Fruit fly (Drosophila melanogaster) whole organism, embryonic: Measurements from ENCODE around the gene spg.

Source experiments
- Abd-B ChIP-seq: fragments of 200-800 bp; sonication (Bioruptor generic); optimal IDR thresholded peaks from 2 replicates; lab custom pipeline; 2018; ENCODE audit warnings: missing biosample characterization, mild to moderate bottlenecking, missing genetic modification characterization, moderate library complexity
- BtbVII ChIP-seq: fragments of 200-800 bp; sonication (Bioruptor generic); optimal IDR thresholded peaks from 3 replicates; lab custom pipeline; 2017; ENCODE audit warnings: missing biosample characterization, mild to moderate bottlenecking, missing genetic modification characterization
- CG10321 ChIP-seq: fragments of 200-800 bp; sonication (Bioruptor generic); IDR thresholded peaks from 2 replicates; pipeline ENCODE4 v1.3.6; 2022; ENCODE audit warnings: missing biosample characterization, missing genetic modification characterization
- CG12219 ChIP-seq: fragments of 200-800 bp; sonication (Bioruptor generic); optimal IDR thresholded peaks from 3 replicates; lab custom pipeline; 2018; ENCODE audit warnings: missing biosample characterization, mild to moderate bottlenecking, missing genetic modification characterization
- CG13624 ChIP-seq: fragments of 200-800 bp; sonication (Bioruptor generic); optimal IDR thresholded peaks from 2 replicates; lab custom pipeline; 2016; ENCODE audit warnings: missing biosample characterization, missing genetic modification characterization
- CG13775 ChIP-seq: fragments of 200-800 bp; sonication (Bioruptor generic); optimal IDR thresholded peaks from 3 replicates; lab custom pipeline; 2017; ENCODE audit warnings: missing biosample characterization, mild to moderate bottlenecking, missing genetic modification characterization
- CG15601 ChIP-seq: fragments of 200-800 bp; sonication (Bioruptor generic); optimal IDR thresholded peaks from 3 replicates; lab custom pipeline; 2019; ENCODE audit warnings: missing biosample characterization, mild to moderate bottlenecking, missing genetic modification characterization, moderate library complexity
- CG18764 ChIP-seq: fragments of 200-800 bp; sonication (Bioruptor generic); optimal IDR thresholded peaks from 3 replicates; lab custom pipeline; 2016; ENCODE audit warnings: missing biosample characterization, missing genetic modification characterization
- CG2116 ChIP-seq: fragments of 200-800 bp; sonication (Bioruptor generic); optimal IDR thresholded peaks from 3 replicates; lab custom pipeline; 2018; ENCODE audit warnings: missing biosample characterization, mild to moderate bottlenecking, missing genetic modification characterization
- CG2199 ChIP-seq: fragments of 200-800 bp; sonication (Bioruptor generic); IDR thresholded peaks from 3 replicates; pipeline ENCODE4 v1.3.6; 2022; ENCODE audit warnings: missing biosample characterization, missing genetic modification characterization
- CG2889 ChIP-seq: fragments of 200-800 bp; sonication (Bioruptor generic); IDR thresholded peaks from 3 replicates; pipeline ENCODE4 v1.3.6; 2022; ENCODE audit warnings: missing biosample characterization, missing genetic modification characterization
- CG30431 ChIP-seq: fragments of 200-800 bp; sonication (Bioruptor generic); optimal IDR thresholded peaks from 2 replicates; lab custom pipeline; 2017; ENCODE audit warnings: missing biosample characterization, missing genetic modification characterization
- CG3065 ChIP-seq: fragments of 200-800 bp; sonication (Bioruptor generic); optimal IDR thresholded peaks from 2 replicates; lab custom pipeline; 2016; ENCODE audit warnings: missing biosample characterization, missing genetic modification characterization
- CG31224 ChIP-seq: fragments of 200-800 bp; sonication (Bioruptor generic); IDR thresholded peaks from 2 replicates; pipeline ENCODE4 v1.3.6; 2022; ENCODE audit warnings: missing biosample characterization, missing genetic modification characterization
- CG32532 ChIP-seq: fragments of 200-800 bp; sonication (Bioruptor generic); IDR thresholded peaks from 2 replicates; pipeline ENCODE4 v1.3.6; 2022; ENCODE audit warnings: missing biosample characterization, missing genetic modification characterization
- CG3847 ChIP-seq: fragments of 200-800 bp; sonication (Bioruptor generic); IDR thresholded peaks from 2 replicates; pipeline ENCODE4 v1.3.6; 2022; ENCODE audit warnings: missing biosample characterization, missing genetic modification characterization
- CG6689 ChIP-seq: fragments of 200-800 bp; sonication (Bioruptor generic); IDR thresholded peaks from 2 replicates; pipeline ENCODE4 v1.3.6; 2022; ENCODE audit warnings: missing biosample characterization, missing genetic modification characterization
- CG8281 ChIP-seq: fragments of 200-800 bp; sonication (Bioruptor generic); optimal IDR thresholded peaks from 2 replicates; lab custom pipeline; 2018; ENCODE audit warnings: missing biosample characterization, mild to moderate bottlenecking, missing genetic modification characterization, moderate library complexity
- CG8765 ChIP-seq: fragments of 200-800 bp; sonication (Bioruptor generic); IDR thresholded peaks from 2 replicates; pipeline ENCODE4 v1.3.6; 2022; ENCODE audit warnings: missing biosample characterization, missing genetic modification characterization
- CG8924 ChIP-seq: fragments of 200-800 bp; optimal IDR thresholded peaks from 3 replicates; lab custom pipeline; 2019; ENCODE audit warnings: missing biosample characterization, mild to moderate bottlenecking, missing genetic modification characterization, moderate library complexity
- CG9437 ChIP-seq: fragments of 200-800 bp; sonication (Bioruptor generic); optimal IDR thresholded peaks from 2 replicates; lab custom pipeline; 2018; ENCODE audit warnings: missing biosample characterization, mild to moderate bottlenecking, missing genetic modification characterization
- Deaf1 ChIP-seq: fragments of 200-800 bp; optimal IDR thresholded peaks from 3 replicates; lab custom pipeline; 2019; ENCODE audit warnings: missing biosample characterization, mild to moderate bottlenecking, missing genetic modification characterization, moderate library complexity
- Dek ChIP-seq: fragments of 200-800 bp; sonication (Bioruptor generic); optimal IDR thresholded peaks from 3 replicates; lab custom pipeline; 2019; ENCODE audit warnings: missing biosample characterization, mild to moderate bottlenecking, missing genetic modification characterization, moderate library complexity
- Fer2 ChIP-seq: fragments of 200-800 bp; sonication (Bioruptor generic); optimal IDR thresholded peaks from 2 replicates; lab custom pipeline; 2018; ENCODE audit warnings: missing biosample characterization, mild to moderate bottlenecking, missing genetic modification characterization, moderate library complexity
- Gsc ChIP-seq: fragments of 200-800 bp; sonication (Bioruptor generic); IDR thresholded peaks from 2 replicates; pipeline ENCODE4 v1.3.6; 2022; ENCODE audit warnings: missing biosample characterization, missing genetic modification characterization
- H2.0 ChIP-seq: fragments of 200-800 bp; sonication (Bioruptor generic); IDR thresholded peaks from 2 replicates; pipeline ENCODE4 v1.3.6; 2022; ENCODE audit warnings: missing biosample characterization, missing genetic modification characterization
- Hand ChIP-seq: fragments of 200-800 bp; sonication (Bioruptor generic); optimal IDR thresholded peaks from 2 replicates; lab custom pipeline; 2017; ENCODE audit warnings: mild to moderate bottlenecking, missing biosample characterization, missing genetic modification reagents, missing genetic modification characterization
- Hr39 ChIP-seq: fragments of >200 bp; optimal IDR thresholded peaks from 2 replicates; lab custom pipeline; 2017
- Opbp ChIP-seq: fragments of 200-800 bp; sonication (Bioruptor generic); IDR thresholded peaks from 3 replicates; pipeline ENCODE4 v1.3.6; 2022; ENCODE audit warnings: missing biosample characterization, missing genetic modification characterization; ENCODE audit not compliant: partially characterized antibody
- PHDP ChIP-seq: fragments of 200-800 bp; sonication (Bioruptor generic); optimal IDR thresholded peaks from 3 replicates; lab custom pipeline; 2018; ENCODE audit warnings: missing biosample characterization, mild to moderate bottlenecking, missing genetic modification characterization, moderate library complexity
- Side ChIP-seq: fragments of 200-800 bp; sonication (Bioruptor generic); optimal IDR thresholded peaks from 2 replicates; lab custom pipeline; 2016; ENCODE audit warnings: missing biosample characterization, missing genetic modification characterization
- Sry-β ChIP-seq: fragments of 200-800 bp; sonication (Bioruptor generic); optimal IDR thresholded peaks from 2 replicates; lab custom pipeline; 2018; ENCODE audit warnings: missing biosample characterization, mild to moderate bottlenecking, missing genetic modification characterization, moderate library complexity
- Ssrp ChIP-seq: fragments of 200-800 bp; sonication (Bioruptor generic); optimal IDR thresholded peaks from 2 replicates; lab custom pipeline; 2018; ENCODE audit warnings: missing biosample characterization, mild to moderate bottlenecking, missing genetic modification characterization, moderate library complexity
- ab ChIP-seq: fragments of 200-800 bp; sonication (Bioruptor generic); optimal IDR thresholded peaks from 2 replicates; lab custom pipeline; 2016; ENCODE audit warnings: missing biosample characterization, missing genetic modification characterization
- ac ChIP-seq: fragments of 200-800 bp; sonication (Bioruptor generic); optimal IDR thresholded peaks from 3 replicates; lab custom pipeline; 2017; ENCODE audit warnings: missing biosample characterization, mild to moderate bottlenecking, missing genetic modification characterization
- chif ChIP-seq, 2 experiments: fragments of 200-800 bp; sonication (Bioruptor generic); optimal IDR thresholded peaks; 3 replicates each; lab custom pipeline; 2016; ENCODE audit warnings: missing biosample characterization in 2 of 2, missing genetic modification characterization in 2 of 2
- danr ChIP-seq: fragments of 200-800 bp; sonication (Bioruptor generic); IDR thresholded peaks from 2 replicates; pipeline ENCODE4 v1.3.6; 2022; ENCODE audit warnings: missing biosample characterization, missing genetic modification characterization
- exex ChIP-seq: fragments of 200-800 bp; sonication (Bioruptor generic); optimal IDR thresholded peaks from 4 replicates; lab custom pipeline; 2018; ENCODE audit warnings: missing biosample characterization, mild to moderate bottlenecking, missing genetic modification characterization, moderate library complexity
- fd64A ChIP-seq: fragments of 200-800 bp; sonication (Bioruptor generic); optimal IDR thresholded peaks from 3 replicates; lab custom pipeline; 2018; ENCODE audit warnings: missing biosample characterization, mild to moderate bottlenecking, missing genetic modification characterization
- gce ChIP-seq: fragments of 200-800 bp; sonication (Bioruptor generic); IDR thresholded peaks from 3 replicates; pipeline ENCODE4 v1.3.6; 2022; ENCODE audit warnings: missing biosample characterization, missing genetic modification characterization
- inv ChIP-seq: fragments of 200-800 bp; sonication (Bioruptor generic); IDR thresholded peaks from 2 replicates; pipeline ENCODE4 v1.3.6; 2022; ENCODE audit warnings: missing biosample characterization, missing genetic modification characterization; ENCODE audit not compliant: partially characterized antibody
- lbe ChIP-seq: fragments of 200-800 bp; sonication (Bioruptor generic); optimal IDR thresholded peaks from 2 replicates; lab custom pipeline; 2016; ENCODE audit warnings: missing biosample characterization, mild to moderate bottlenecking, missing genetic modification characterization
- onecut ChIP-seq: fragments of 200-800 bp; sonication (Bioruptor generic); IDR thresholded peaks from 2 replicates; pipeline ENCODE4 v1.3.6; 2022; ENCODE audit warnings: missing biosample characterization, missing genetic modification characterization
- pan ChIP-seq, 4 experiments: fragments of >200 bp in 3 of 4; fragments of 200-800 bp in 1 of 4; sonication (Bioruptor generic) in 1 of 4; optimal IDR thresholded peaks in 3 of 4; IDR thresholded peaks in 1 of 4; 2 replicates each; pipeline versions ENCODE4 v1.3.6 to Lab custom; 2017 to 2022; ENCODE audit warnings: missing biosample characterization in 2 of 4, missing genetic modification characterization in 2 of 4, mixed read lengths in 1 of 4
- pho ChIP-seq: fragments of 200-800 bp; sonication (Bioruptor generic); optimal IDR thresholded peaks from 2 replicates; lab custom pipeline; 2016; ENCODE audit warnings: missing biosample characterization, missing genetic modification characterization
- psq ChIP-seq: fragments of 200-800 bp; sonication (Bioruptor generic); optimal IDR thresholded peaks from 2 replicates; lab custom pipeline; 2017; ENCODE audit warnings: missing biosample characterization, missing genetic modification characterization
- run ChIP-seq: fragments of 200-800 bp; sonication (Bioruptor generic); optimal IDR thresholded peaks from 3 replicates; lab custom pipeline; 2018; ENCODE audit warnings: missing biosample characterization, mild to moderate bottlenecking, missing genetic modification characterization
- seq ChIP-seq: fragments of 200-800 bp; sonication (Bioruptor generic); IDR thresholded peaks from 2 replicates; pipeline ENCODE4 v1.3.6; 2022; ENCODE audit warnings: missing biosample characterization, missing genetic modification characterization
- sim ChIP-seq: fragments of 200-800 bp; sonication (Bioruptor generic); IDR thresholded peaks from 2 replicates; pipeline ENCODE4 v1.3.6; 2022; ENCODE audit warnings: missing biosample characterization, missing genetic modification characterization
- ssp ChIP-seq: fragments of 200-800 bp; sonication (Bioruptor generic); IDR thresholded peaks from 2 replicates; pipeline ENCODE4 v1.3.6; 2022; ENCODE audit warnings: missing biosample characterization, missing genetic modification characterization
- tna ChIP-seq: fragments of 200-800 bp; sonication (Bioruptor generic); IDR thresholded peaks from 2 replicates; pipeline ENCODE4 v1.3.6; 2022; ENCODE audit warnings: missing biosample characterization, missing genetic modification characterization; ENCODE audit not compliant: partially characterized antibody
- zfh2 ChIP-seq: fragments of 200-800 bp; sonication (Bioruptor generic); optimal IDR thresholded peaks from 2 replicates; lab custom pipeline; 2016; ENCODE audit warnings: missing biosample characterization, missing genetic modification characterization

spg gene

dm6 chr3R:28805164-28805563, 39.9 kb upstream of the spg start (continued):
- no peak for TF ChIP-seq Dek
- TF ChIP-seq CG30431 (GFP tag; lab: Kevin White, UChicago), result peak; percentile 21
- TF ChIP-seq ab, result no peak
- no peak for TF ChIP-seq Deaf1 (tag; lab: Kevin White, UChicago)
- no peak for TF ChIP-seq fd64A (GFP tag; lab: Kevin White, UChicago)
- peak in 1 of 2 experiments; percentile 28 for TF ChIP-seq chif (GFP tag; optimal IDR thresholded peaks at IDR 0.05; lab: Kevin White, UChicago)
- TF ChIP-seq CG15601 (tag; lab: Kevin White, UChicago), result peak; percentile 3
- TF ChIP-seq ssp (GFP tag; lab: Robert Waterston, UW), result peak; percentile 35; the same call in 1 of the 2 replicates
- peak; percentile 15 for TF ChIP-seq CG13775
- no peak for TF ChIP-seq CG8765 (GFP tag; lab: Robert Waterston, UW)
- peak; percentile 40 for TF ChIP-seq Abd-B (GFP tag; lab: Kevin White, UChicago)
- TF ChIP-seq CG31224 (GFP tag; lab: Robert Waterston, UW), result no peak
- TF ChIP-seq pho (GFP tag; lab: Kevin White, UChicago), result no peak
- no peak for TF ChIP-seq H2.0 (GFP tag; lab: Robert Waterston, UW)
- no peak for TF ChIP-seq Gsc (GFP tag; lab: Robert Waterston, UW)
- peak; percentile 33; the same call in 1 of the 2 replicates for TF ChIP-seq inv (GFP tag; lab: Robert Waterston, UW)
- no peak for TF ChIP-seq CG3065 (GFP tag; lab: Kevin White, UChicago)
- TF ChIP-seq CG13624 (GFP tag; lab: Kevin White, UChicago), result no peak
- TF ChIP-seq CG2889, result no peak
- TF ChIP-seq Sry-β (GFP tag; lab: Kevin White, UChicago), result no peak
- no peak for TF ChIP-seq lbe (GFP tag; lab: Kevin White, UChicago)
- no peak for TF ChIP-seq CG2199 (GFP tag; lab: Robert Waterston, UW)
- TF ChIP-seq CG9437 (GFP tag; lab: Kevin White, UChicago), result no peak
- TF ChIP-seq CG32532, result no peak
- TF ChIP-seq PHDP, result no peak
- no peak for TF ChIP-seq CG8281 (tag; lab: Kevin White, UChicago)
- no peak for TF ChIP-seq CG6689 (GFP tag; lab: Robert Waterston, UW)
- TF ChIP-seq Side (GFP tag; lab: Kevin White, UChicago), result no peak
- no peak for TF ChIP-seq sim (GFP tag; lab: Robert Waterston, UW)
- TF ChIP-seq BtbVII (GFP tag; lab: Kevin White, UChicago), result no peak
- no peak for TF ChIP-seq CG18764
- TF ChIP-seq Fer2, result no peak
- no peak for TF ChIP-seq seq (GFP tag; lab: Robert Waterston, UW)
- TF ChIP-seq ac (GFP tag; lab: Kevin White, UChicago), result no peak
- peak; percentile 32 for TF ChIP-seq Ssrp (tag; lab: Kevin White, UChicago)
- TF ChIP-seq Hand (GFP tag; lab: Kevin White, UChicago), result no peak
- 0 out of 3 replicates have a peak, but pooled peaks have one; percentile 49 for TF ChIP-seq Opbp (GFP tag; lab: Robert Waterston, UW)
- no peak for TF ChIP-seq gce (GFP tag; lab: Robert Waterston, UW)
- no peak for TF ChIP-seq CG10321 (GFP tag; lab: Robert Waterston, UW)
- no peak for TF ChIP-seq psq (GFP tag; lab: Kevin White, UChicago)
- no peak for TF ChIP-seq zfh2
- no peak for TF ChIP-seq pan (optimal IDR thresholded peaks at IDR 0.05; lab: Kevin White, UChicago)
- no peak for TF ChIP-seq pan (GFP tag; optimal IDR thresholded peaks at IDR 0.05 in 1 of 2, IDR thresholded peaks at IDR 0.05 in 1 of 2)
- TF ChIP-seq tna (GFP tag; lab: Robert Waterston, UW), result no peak
- TF ChIP-seq run (tag; lab: Kevin White, UChicago), result no peak
- no peak for TF ChIP-seq CG12219 (GFP tag; lab: Kevin White, UChicago)
- TF ChIP-seq CG3847 (GFP tag; lab: Robert Waterston, UW), result peak; percentile 45; the same call in 1 of the 2 replicates
- TF ChIP-seq onecut, result no peak
- TF ChIP-seq danr (GFP tag; lab: Robert Waterston, UW), result no peak
- TF ChIP-seq CG8924 (tag; lab: Kevin White, UChicago), result no peak
- TF ChIP-seq CG2116 (GFP tag; lab: Kevin White, UChicago), result no peak
- TF ChIP-seq Hr39 (lab: Kevin White, UChicago), result no peak
- no peak for TF ChIP-seq exex (tag; lab: Kevin White, UChicago)
